Worm (Caenorhabditis elegans): ENCODE measurements around the gene clec-163.
A peak's percentile ranks its signal among the peaks of the same experiment; 100 is the strongest.

The clec-163 gene

ce11 chrIII:10807956-10808355, 13.8 kb downstream of the clec-163 start (continued):
- TF ChIP-seq eyg-1 (tag; optimal IDR thresholded peaks at IDR 0.05) (no peak), C08G9.2 (tag; optimal IDR thresholded peaks at IDR 0.05) (no peak), unc-3 (GFP tag; conservative IDR thresholded peaks at IDR 0.05) (no peak), unc-3 (tag; optimal IDR thresholded peaks at IDR 0.05) (no peak), tbx-7 (tag; optimal IDR thresholded peaks at IDR 0.05) (no peak), hlh-6 (tag; optimal IDR thresholded peaks at IDR 0.05) (peak; percentile 17), ceh-30 (tag; optimal IDR thresholded peaks at IDR 0.05) (no peak), C38D4.7 (GFP tag; optimal IDR thresholded peaks at IDR 0.05) (no peak), unc-86 (tag; optimal IDR thresholded peaks at IDR 0.05) (no peak), sox-4 (tag; optimal IDR thresholded peaks at IDR 0.05) (peak; percentile 30), hlh-8 (tag; optimal IDR thresholded peaks at IDR 0.05) (no peak), F13H6.1 (tag; optimal IDR thresholded peaks at IDR 0.05) (no peak), zip-5 (tag; optimal IDR thresholded peaks at IDR 0.05) (no peak), ceh-6 (GFP tag; optimal IDR thresholded peaks at IDR 0.05) (peak; percentile 14), pax-1 (tag; optimal IDR thresholded peaks at IDR 0.05) (no peak), sdc-2 (tag; optimal IDR thresholded peaks at IDR 0.05) (no peak), lin-11 (tag; optimal IDR thresholded peaks at IDR 0.05) (no peak), unc-42 (tag; optimal IDR thresholded peaks at IDR 0.05) (peak; percentile 67), ceh-9 (tag; optimal IDR thresholded peaks at IDR 0.05) (no peak), K09A11.1 (tag; optimal IDR thresholded peaks at IDR 0.05; ENCODE audit: insufficient read depth) (no peak), nhr-232 (tag; optimal IDR thresholded peaks at IDR 0.05) (peak; percentile 7), elt-4 (tag; optimal IDR thresholded peaks at IDR 0.05) (no peak), ets-4 (tag; optimal IDR thresholded peaks at IDR 0.05) (peak; percentile 7), hlh-15 (tag; optimal IDR thresholded peaks at IDR 0.05) (no peak), syd-9 (tag; optimal IDR thresholded peaks at IDR 0.05) (no peak), ceh-24 (tag; optimal IDR thresholded peaks at IDR 0.05) (no peak), pqm-1 (tag; optimal IDR thresholded peaks at IDR 0.05) (no peak), hlh-30 (tag; optimal IDR thresholded peaks at IDR 0.05; ENCODE audit: insufficient read depth) (no peak), odd-2 (tag; optimal IDR thresholded peaks at IDR 0.05) (no peak), ceh-45 (GFP tag; IDR thresholded peaks at IDR 0.05) (no peak), fkh-10 (GFP tag; optimal IDR thresholded peaks at IDR 0.05) (no peak), gmeb-2 (tag; optimal IDR thresholded peaks at IDR 0.05) (no peak), ref-2 (tag; optimal IDR thresholded peaks at IDR 0.05) (peak; percentile 28), madf-2 (tag; optimal IDR thresholded peaks at IDR 0.05) (no peak), nhr-11 (tag; optimal IDR thresholded peaks at IDR 0.05) (no peak), fkh-6 (tag; optimal IDR thresholded peaks at IDR 0.05) (no peak), ceh-18 (tag; optimal IDR thresholded peaks at IDR 0.05) (peak; percentile 26), ceh-22 (tag; optimal IDR thresholded peaks at IDR 0.05) (no peak), mec-3 (tag; optimal IDR thresholded peaks at IDR 0.05; ENCODE audit: borderline replicate concordance) (no peak), npax-4 (tag; optimal IDR thresholded peaks at IDR 0.05) (no peak), dve-1 (tag; optimal IDR thresholded peaks at IDR 0.05) (no peak), pros-1 (tag; optimal IDR thresholded peaks at IDR 0.05) (no peak), ceh-31 (tag; optimal IDR thresholded peaks at IDR 0.05) (peak; percentile 67), hlh-13 (GFP tag; optimal IDR thresholded peaks at IDR 0.05) (no peak), sox-2 (GFP tag; IDR thresholded peaks at IDR 0.05) (0 out of 2 replicates have a peak, but pooled peaks have one; percentile 9), T23F11.4 (GFP tag; optimal IDR thresholded peaks at IDR 0.05) (no peak), ama-1 (optimal IDR thresholded peaks at IDR 0.05) (no peak)
